Worm (Caenorhabditis elegans) whole organism, L3 larva: ENCODE data around the gene F14F9.5.

Experiments used
- daf-12 ChIP-seq: fragments of 150-350 bp; optimal IDR thresholded peaks from 2 replicates; lab custom pipeline; 2014; ENCODE audit warnings: missing biosample characterization, missing genetic modification reagents, missing genetic modification characterization
- elt-2 ChIP-seq: sonication (generic microtip); optimal IDR thresholded peaks from 2 replicates; lab custom pipeline; 2016; ENCODE audit warnings: missing genetic modification reagents, mild to moderate bottlenecking, missing genetic modification characterization, missing compliant biosample characterization
- elt-3 ChIP-seq, 3 experiments: fragments of 150-350 bp in 1 of 3; sonication (generic microtip) in 2 of 3; optimal IDR thresholded peaks; 2 replicates in 2 of 3; 4 replicates in 1 of 3; lab custom pipeline; 2014 to 2017; ENCODE audit warnings: missing biosample characterization in 3 of 3, missing genetic modification characterization in 3 of 3
- lin-15B ChIP-seq: fragments of 150-350 bp; optimal IDR thresholded peaks from 2 replicates; lab custom pipeline; 2014; ENCODE audit warnings: missing biosample characterization, missing genetic modification characterization
- lin-39 ChIP-seq: fragments of 150-350 bp; optimal IDR thresholded peaks from 2 replicates; lab custom pipeline; 2018; ENCODE audit warnings: missing biosample characterization, missing genetic modification reagents, missing genetic modification characterization
- mml-1 ChIP-seq: fragments of 150-350 bp; sonication (generic microtip); optimal IDR thresholded peaks from 3 replicates; lab custom pipeline; 2014; ENCODE audit warnings: missing biosample characterization, missing genetic modification characterization
- nfya-1 ChIP-seq: sonication (generic microtip); optimal IDR thresholded peaks from 2 replicates; lab custom pipeline; 2017; ENCODE audit warnings: missing genetic modification characterization, mild to moderate bottlenecking, missing compliant biosample characterization, antibody characterized with exemption, moderate library complexity; ENCODE audit not compliant: insufficient read depth
- nhr-11 ChIP-seq: fragments of 150-350 bp; optimal IDR thresholded peaks from 2 replicates; lab custom pipeline; 2014; ENCODE audit warnings: missing biosample characterization, missing genetic modification characterization
- skn-1 ChIP-seq: fragments of 150-350 bp; optimal IDR thresholded peaks from 2 replicates; lab custom pipeline; 2014; ENCODE audit warnings: missing biosample characterization, missing genetic modification characterization
- snpc-4 ChIP-seq: fragments of 150-350 bp; optimal IDR thresholded peaks from 2 replicates; lab custom pipeline; 2014; ENCODE audit warnings: missing biosample characterization, missing genetic modification characterization
- tbx-2 ChIP-seq: sonication (generic microtip); optimal IDR thresholded peaks from 2 replicates; lab custom pipeline; 2016; ENCODE audit warnings: mild to moderate bottlenecking, missing genetic modification characterization, missing compliant biosample characterization
- unc-62 ChIP-seq: fragments of 150-350 bp; sonication (generic microtip); optimal IDR thresholded peaks from 4 replicates; lab custom pipeline; 2014; ENCODE audit warnings: missing biosample characterization, missing genetic modification reagents, missing genetic modification characterization
- zag-1 ChIP-seq: fragments of 150-350 bp; optimal IDR thresholded peaks from 2 replicates; lab custom pipeline; 2014; ENCODE audit warnings: missing biosample characterization, missing genetic modification characterization

DNA sequence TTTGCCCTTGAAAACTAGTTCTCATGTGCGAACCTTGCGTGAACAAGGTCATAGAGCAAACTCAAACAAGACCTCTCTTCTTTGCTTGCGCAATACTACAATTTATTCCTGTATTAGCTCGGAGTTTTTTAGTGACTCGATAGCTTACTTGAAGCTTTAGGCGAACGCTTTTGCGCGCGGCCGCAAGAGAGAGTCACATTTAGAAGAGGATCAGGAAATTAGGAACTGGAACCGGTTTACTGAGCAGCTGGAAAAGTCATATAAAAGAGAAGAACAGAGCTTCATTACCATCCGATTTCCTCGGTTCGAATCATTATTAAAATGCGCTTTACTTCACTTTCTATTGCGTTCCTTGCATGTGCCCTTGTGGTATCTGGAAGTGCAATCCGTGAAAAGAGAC lies 31.4 kb downstream of the F14F9.5 start, which contains the start of gene abu-15:
- no peak for TF ChIP-seq zag-1 (tag; lab: Kevin White, UChicago)
- no peak for TF ChIP-seq nhr-11
- no peak for TF ChIP-seq tbx-2 (tag; lab: Kevin White, UChicago)
- TF ChIP-seq lin-39 (tag; lab: Kevin White, UChicago): no peak
- no peak for TF ChIP-seq elt-2 (tag; lab: Kevin White, UChicago)
- no peak for TF ChIP-seq elt-3 (tag; optimal IDR thresholded peaks at IDR 0.05; lab: Kevin White, UChicago)
- TF ChIP-seq skn-1 (tag; lab: Kevin White, UChicago): no peak
- no peak for TF ChIP-seq unc-62 (GFP tag; lab: Kevin White, UChicago)
- TF ChIP-seq mml-1: no peak
- TF ChIP-seq daf-12 (tag; lab: Kevin White, UChicago): no peak
- TF ChIP-seq snpc-4 (tag; lab: Kevin White, UChicago): no peak
- no peak for TF ChIP-seq nfya-1
- no peak for TF ChIP-seq lin-15B (tag; lab: Kevin White, UChicago)
